Fruit fly (Drosophila melanogaster) whole organism, embryonic: ENCODE data around the gene Creld.

ENCODE experiments used
- CG10209 ChIP-seq: fragments of 200-800 bp; sonication (Bioruptor generic); optimal IDR thresholded peaks from 3 replicates; lab custom pipeline; 2017; ENCODE audit warnings: missing biosample characterization, mild to moderate bottlenecking, missing genetic modification characterization, missing genetic modification reagents
- CG10431 ChIP-seq: fragments of 200-800 bp; sonication (Bioruptor generic); optimal IDR thresholded peaks from 3 replicates; lab custom pipeline; 2018; ENCODE audit warnings: missing biosample characterization, mild to moderate bottlenecking, missing genetic modification characterization
- CG12219 ChIP-seq: fragments of 200-800 bp; sonication (Bioruptor generic); optimal IDR thresholded peaks from 3 replicates; lab custom pipeline; 2018; ENCODE audit warnings: missing biosample characterization, mild to moderate bottlenecking, missing genetic modification characterization
- CG15073 ChIP-seq: fragments of 200-800 bp; sonication (Bioruptor generic); optimal IDR thresholded peaks from 2 replicates; lab custom pipeline; 2016; ENCODE audit warnings: missing biosample characterization, missing genetic modification characterization
- CG2129 ChIP-seq: fragments of 200-800 bp; sonication (Bioruptor generic); IDR thresholded peaks from 2 replicates; pipeline ENCODE4 v1.3.6; 2022; ENCODE audit warnings: missing biosample characterization, missing genetic modification characterization; ENCODE audit not compliant: partially characterized antibody
- CG2199 ChIP-seq: fragments of 200-800 bp; sonication (Bioruptor generic); IDR thresholded peaks from 3 replicates; pipeline ENCODE4 v1.3.6; 2022; ENCODE audit warnings: missing biosample characterization, missing genetic modification characterization
- CG2678 ChIP-seq: fragments of 200-800 bp; sonication (Bioruptor generic); optimal IDR thresholded peaks from 3 replicates; lab custom pipeline; 2019; ENCODE audit warnings: missing biosample characterization, mild to moderate bottlenecking, missing genetic modification characterization, moderate library complexity
- CG2889 ChIP-seq: fragments of 200-800 bp; sonication (Bioruptor generic); IDR thresholded peaks from 3 replicates; pipeline ENCODE4 v1.3.6; 2022; ENCODE audit warnings: missing biosample characterization, missing genetic modification characterization
- CG31441 ChIP-seq: fragments of 200-800 bp; sonication (Bioruptor generic); IDR thresholded peaks from 2 replicates; pipeline ENCODE4 v1.3.6; 2022; ENCODE audit warnings: missing biosample characterization, missing genetic modification characterization
- CG3281 ChIP-seq: fragments of 200-800 bp; sonication (Bioruptor generic); optimal IDR thresholded peaks from 3 replicates; lab custom pipeline; 2017; ENCODE audit warnings: missing biosample characterization, mild to moderate bottlenecking, missing genetic modification characterization
- CG33213 ChIP-seq: fragments of 200-800 bp; sonication (Bioruptor generic); optimal IDR thresholded peaks from 3 replicates; lab custom pipeline; 2016; ENCODE audit warnings: missing biosample characterization, missing genetic modification characterization
- CG3407 ChIP-seq: fragments of 200-800 bp; sonication (Bioruptor generic); optimal IDR thresholded peaks from 2 replicates; lab custom pipeline; 2018; ENCODE audit warnings: missing biosample characterization, mild to moderate bottlenecking, missing genetic modification characterization
- CG34224 ChIP-seq: fragments of 200-800 bp; sonication (Bioruptor generic); IDR thresholded peaks from 3 replicates; pipeline ENCODE4 v1.3.6; 2022; ENCODE audit warnings: missing biosample characterization, missing genetic modification characterization; ENCODE audit not compliant: partially characterized antibody
- CG6813 ChIP-seq: fragments of 200-800 bp; sonication (Bioruptor generic); optimal IDR thresholded peaks from 2 replicates; lab custom pipeline; 2017; ENCODE audit warnings: missing biosample characterization, missing genetic modification characterization, mild to moderate bottlenecking, moderate library complexity, missing genetic modification reagents
- CG8089 ChIP-seq: fragments of 200-800 bp; sonication (Bioruptor generic); optimal IDR thresholded peaks from 3 replicates; lab custom pipeline; 2016; ENCODE audit warnings: missing biosample characterization, missing genetic modification characterization
- CG8281 ChIP-seq: fragments of 200-800 bp; sonication (Bioruptor generic); optimal IDR thresholded peaks from 2 replicates; lab custom pipeline; 2018; ENCODE audit warnings: missing biosample characterization, mild to moderate bottlenecking, missing genetic modification characterization, moderate library complexity
- CrebB ChIP-seq: fragments of 200-800 bp; sonication (Bioruptor generic); optimal IDR thresholded peaks from 3 replicates; lab custom pipeline; 2018; ENCODE audit warnings: missing biosample characterization, mild to moderate bottlenecking, missing genetic modification characterization
- Dek ChIP-seq: fragments of 200-800 bp; sonication (Bioruptor generic); optimal IDR thresholded peaks from 3 replicates; lab custom pipeline; 2019; ENCODE audit warnings: missing biosample characterization, mild to moderate bottlenecking, missing genetic modification characterization, moderate library complexity
- E2f2 ChIP-seq: fragments of 200-800 bp; sonication (Bioruptor generic); IDR thresholded peaks from 2 replicates; pipeline ENCODE4 v1.3.6; 2022; ENCODE audit warnings: missing biosample characterization, missing genetic modification characterization
- Fer1 ChIP-seq: fragments of 200-800 bp; sonication (Bioruptor generic); optimal IDR thresholded peaks from 2 replicates; lab custom pipeline; 2017; ENCODE audit warnings: missing biosample characterization, mild to moderate bottlenecking, missing genetic modification characterization
- H2.0 ChIP-seq: fragments of 200-800 bp; sonication (Bioruptor generic); IDR thresholded peaks from 2 replicates; pipeline ENCODE4 v1.3.6; 2022; ENCODE audit warnings: missing biosample characterization, missing genetic modification characterization
- HHEX ChIP-seq: fragments of 200-800 bp; sonication (Bioruptor generic); optimal IDR thresholded peaks from 3 replicates; lab custom pipeline; 2017; ENCODE audit warnings: missing biosample characterization, mild to moderate bottlenecking, missing genetic modification characterization, missing genetic modification reagents
- Hsf ChIP-seq: fragments of 200-800 bp; sonication (Bioruptor generic); optimal IDR thresholded peaks from 3 replicates; lab custom pipeline; 2016; ENCODE audit warnings: missing biosample characterization, missing genetic modification characterization
- Six4 ChIP-seq: fragments of 200-800 bp; sonication (Bioruptor generic); optimal IDR thresholded peaks from 2 replicates; lab custom pipeline; 2016; ENCODE audit warnings: missing biosample characterization, missing genetic modification characterization
- Stat92E ChIP-seq, 3 experiments: fragments of >200 bp in 2 of 3; fragments of 200-800 bp in 1 of 3; sonication (Bioruptor generic) in 1 of 3; optimal IDR thresholded peaks; 2 replicates each; lab custom pipeline; 2017 to 2019; ENCODE audit warnings: missing biosample characterization in 3 of 3, missing genetic modification characterization in 3 of 3, mild to moderate bottlenecking in 1 of 3, moderate library complexity in 1 of 3
- Taf1 ChIP-seq: fragments of 200-800 bp; sonication (Bioruptor generic); IDR thresholded peaks from 2 replicates; pipeline ENCODE4 v1.3.6; 2022; ENCODE audit warnings: missing biosample characterization, missing genetic modification characterization
- abd-A ChIP-seq: fragments of 200-800 bp; sonication (Bioruptor generic); optimal IDR thresholded peaks from 3 replicates; lab custom pipeline; 2019; ENCODE audit warnings: missing biosample characterization, mild to moderate bottlenecking, missing genetic modification characterization, moderate library complexity
- ase ChIP-seq: fragments of 200-800 bp; sonication (Bioruptor generic); IDR thresholded peaks from 3 replicates; pipeline ENCODE4 v1.3.6; 2022; ENCODE audit warnings: missing biosample characterization, missing genetic modification characterization
- ash1 ChIP-seq: fragments of 200-800 bp; sonication (Bioruptor generic); optimal IDR thresholded peaks from 2 replicates; lab custom pipeline; 2018; ENCODE audit warnings: missing biosample characterization, mild to moderate bottlenecking, missing genetic modification characterization
- btn ChIP-seq: fragments of 200-800 bp; sonication (Bioruptor generic); optimal IDR thresholded peaks from 2 replicates; lab custom pipeline; 2016; ENCODE audit warnings: missing biosample characterization, missing genetic modification characterization
- cas ChIP-seq: fragments of 200-800 bp; sonication (Bioruptor generic); IDR thresholded peaks from 2 replicates; pipeline ENCODE4 v1.3.6; 2022; ENCODE audit warnings: missing biosample characterization, missing genetic modification characterization
- chinmo ChIP-seq: fragments of 200-800 bp; sonication (Bioruptor generic); IDR thresholded peaks from 4 replicates; pipeline ENCODE4 v1.3.6; 2022; ENCODE audit warnings: missing biosample characterization, missing genetic modification characterization; ENCODE audit not compliant: partially characterized antibody
- dpn ChIP-seq, 2 experiments: fragments of 200-800 bp; sonication (Bioruptor generic); optimal IDR thresholded peaks; 3 replicates each; lab custom pipeline; 2016; ENCODE audit warnings: missing biosample characterization in 2 of 2, missing genetic modification characterization in 2 of 2
- en ChIP-seq: fragments of 200-800 bp; sonication (Bioruptor generic); optimal IDR thresholded peaks from 2 replicates; lab custom pipeline; 2016; ENCODE audit warnings: missing biosample characterization, missing genetic modification characterization
- gcm ChIP-seq: fragments of 200-800 bp; sonication (Bioruptor generic); optimal IDR thresholded peaks from 2 replicates; lab custom pipeline; 2019; ENCODE audit warnings: missing biosample characterization, mild to moderate bottlenecking, missing genetic modification characterization, moderate library complexity
- gsb ChIP-seq: fragments of 200-800 bp; sonication (Bioruptor generic); IDR thresholded peaks from 2 replicates; pipeline ENCODE4 v1.3.6; 2022; ENCODE audit warnings: missing biosample characterization, missing genetic modification characterization
- lab ChIP-seq: fragments of 200-800 bp; sonication (Bioruptor generic); optimal IDR thresholded peaks from 3 replicates; lab custom pipeline; 2017; ENCODE audit warnings: missing biosample characterization, missing genetic modification characterization, mild to moderate bottlenecking, moderate library complexity, missing genetic modification reagents
- luna ChIP-seq: fragments of 200-800 bp; sonication (Bioruptor generic); optimal IDR thresholded peaks from 2 replicates; lab custom pipeline; 2016; ENCODE audit warnings: missing biosample characterization, missing genetic modification characterization
- otp ChIP-seq: fragments of 200-800 bp; sonication (Bioruptor generic); IDR thresholded peaks from 3 replicates; pipeline ENCODE4, ENCODE4 v1.3.6; 2022; ENCODE audit warnings: missing biosample characterization, missing genetic modification characterization
- peb ChIP-seq: fragments of 200-800 bp; sonication (Bioruptor generic); IDR thresholded peaks from 2 replicates; pipeline ENCODE4 v1.3.6; 2022; ENCODE audit warnings: missing biosample characterization, missing genetic modification characterization
- sim ChIP-seq: fragments of 200-800 bp; sonication (Bioruptor generic); IDR thresholded peaks from 2 replicates; pipeline ENCODE4 v1.3.6; 2022; ENCODE audit warnings: missing biosample characterization, missing genetic modification characterization
- sr ChIP-seq: fragments of 200-800 bp; sonication (Bioruptor generic); IDR thresholded peaks from 3 replicates; pipeline ENCODE4 v1.3.6; 2022; ENCODE audit warnings: missing biosample characterization, missing genetic modification characterization
- ssp ChIP-seq: fragments of 200-800 bp; sonication (Bioruptor generic); IDR thresholded peaks from 2 replicates; pipeline ENCODE4 v1.3.6; 2022; ENCODE audit warnings: missing biosample characterization, missing genetic modification characterization
- tap ChIP-seq: fragments of 200-800 bp; optimal IDR thresholded peaks from 3 replicates; lab custom pipeline; 2019; ENCODE audit warnings: missing biosample characterization, mild to moderate bottlenecking, missing genetic modification characterization, moderate library complexity
- tio ChIP-seq: fragments of 200-800 bp; sonication (Bioruptor generic); optimal IDR thresholded peaks from 2 replicates; lab custom pipeline; 2017; ENCODE audit warnings: missing biosample characterization, missing genetic modification characterization, inconsistent platforms
- trh ChIP-seq: fragments of 200-800 bp; sonication (Bioruptor generic); optimal IDR thresholded peaks from 2 replicates; lab custom pipeline; 2016; ENCODE audit warnings: missing biosample characterization, missing genetic modification characterization
- ttk ChIP-seq: fragments of 200-800 bp; sonication (Bioruptor generic); IDR thresholded peaks from 2 replicates; pipeline ENCODE4 v2.1.2; 2022; ENCODE audit warnings: missing biosample characterization, missing genetic modification characterization
- wor ChIP-seq: fragments of 200-800 bp; sonication (Bioruptor generic); IDR thresholded peaks from 2 replicates; pipeline ENCODE4 v1.3.6; 2022; ENCODE audit warnings: missing biosample characterization, missing genetic modification characterization
- zen2 ChIP-seq: fragments of 200-800 bp; sonication (Bioruptor generic); IDR thresholded peaks from 3 replicates; pipeline ENCODE4 v1.3.6; 2022; ENCODE audit warnings: missing biosample characterization, missing genetic modification characterization; ENCODE audit not compliant: partially characterized antibody

Creld gene

DNA sequence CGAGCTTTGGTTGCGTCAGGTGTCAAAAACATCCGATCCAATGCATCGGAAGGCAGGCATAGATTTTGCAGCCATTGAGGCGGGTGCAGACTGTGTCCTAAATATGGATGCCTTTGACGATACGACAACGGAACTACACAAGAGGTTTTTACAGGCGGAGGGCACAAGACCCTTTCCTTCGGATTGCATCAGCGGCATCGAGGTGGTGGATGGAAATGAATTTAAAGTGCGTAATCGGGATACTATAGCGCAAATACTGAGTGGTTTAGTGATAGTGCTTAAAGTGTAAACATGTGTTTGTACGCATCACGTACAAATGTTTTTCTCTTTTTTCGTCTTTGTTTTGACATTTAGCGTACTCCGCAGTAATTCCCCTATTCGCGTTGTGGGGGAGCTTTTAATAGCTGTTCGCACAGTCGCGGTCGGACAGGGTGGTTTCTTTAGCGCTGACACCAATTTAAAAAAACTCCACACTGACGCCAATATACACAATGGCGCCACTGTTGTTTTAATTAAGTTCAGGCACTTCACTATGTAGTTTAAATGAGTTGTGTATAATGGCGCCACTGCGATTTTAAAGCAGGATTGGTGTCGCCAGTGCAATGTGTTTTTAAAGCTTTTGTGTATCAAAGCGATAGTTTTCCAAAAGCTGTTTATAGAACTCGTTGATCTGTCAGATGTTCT lies 29.3 kb upstream of the Creld start (continued):
- TF ChIP-seq ssp (GFP tag; lab: Robert Waterston, UW) (no peak), luna (GFP tag; lab: Kevin White, UChicago) (no peak), CG31441 (no peak), cas (GFP tag; lab: Robert Waterston, UW) (no peak), Hsf (peak; percentile 18), Taf1 (GFP tag; lab: Robert Waterston, UW) (no peak), sim (no peak), wor (no peak), peb (GFP tag; lab: Robert Waterston, UW) (0 out of 2 replicates have a peak, but pooled peaks have one; percentile 6), CG8281 (tag; lab: Kevin White, UChicago) (no peak), CG3281 (GFP tag; lab: Kevin White, UChicago) (peak; percentile 97), gcm (GFP tag; lab: Kevin White, UChicago) (no peak), CG2889 (GFP tag; lab: Robert Waterston, UW) (no peak), CG10431 (GFP tag; lab: Kevin White, UChicago) (no peak), CG2199 (GFP tag; lab: Robert Waterston, UW) (0 out of 3 replicates have a peak, but pooled peaks have one; percentile 62), sr (GFP tag; lab: Robert Waterston, UW) (no peak; the same call in 2 of the 3 replicates), abd-A (tag; lab: Kevin White, UChicago) (peak; percentile 99), CG10209 (GFP tag; lab: Kevin White, UChicago) (peak; percentile 31), tap (tag; lab: Kevin White, UChicago) (no peak), ase (GFP tag; lab: Robert Waterston, UW) (0 out of 3 replicates have a peak, but pooled peaks have one; percentile 51), CG33213 (GFP tag; lab: Kevin White, UChicago) (peak; percentile 72), CG15073 (peak; percentile 99), tio (GFP tag; lab: Kevin White, UChicago) (no peak), CG6813 (no peak), CG34224 (GFP tag; lab: Robert Waterston, UW) (peak; percentile 59; the same call in 1 of the 3 replicates), CG8089 (GFP tag; lab: Kevin White, UChicago) (peak; percentile 33), H2.0 (GFP tag; lab: Robert Waterston, UW) (no peak), chinmo (GFP tag; lab: Robert Waterston, UW) (peak; percentile 90; the same call in 3 of the 4 replicates), Dek (tag; lab: Kevin White, UChicago) (peak; percentile 35), otp (GFP tag; lab: Robert Waterston, UW) (no peak), en (GFP tag; lab: Kevin White, UChicago) (peak; percentile 7), CG12219 (GFP tag; lab: Kevin White, UChicago) (no peak), E2f2 (GFP tag; lab: Robert Waterston, UW) (peak; percentile 72), gsb (no peak), CG2678 (tag; lab: Kevin White, UChicago) (no peak), Stat92E (GFP tag; optimal IDR thresholded peaks at IDR 0.05; lab: Kevin White, UChicago) (no peak), zen2 (GFP tag; lab: Robert Waterston, UW) (peak; percentile 64; the same call in 2 of the 3 replicates), CG2129 (GFP tag; lab: Robert Waterston, UW) (no peak), btn (GFP tag; lab: Kevin White, UChicago) (no peak), CG3407 (GFP tag; lab: Kevin White, UChicago) (no peak), lab (GFP tag; lab: Kevin White, UChicago) (peak; percentile 66), Six4 (GFP tag; lab: Kevin White, UChicago) (no peak), ttk (GFP tag; lab: Robert Waterston, UW) (peak; percentile 29; the same call in 1 of the 2 replicates), trh (no peak), ash1 (no peak), dpn (GFP tag; optimal IDR thresholded peaks at IDR 0.05; lab: Kevin White, UChicago) (peak; percentile 40 to 53), CrebB (peak; percentile 21), Fer1 (GFP tag; lab: Kevin White, UChicago) (peak; percentile 35), HHEX (GFP tag; lab: Kevin White, UChicago) (peak; percentile 23)
